Fruit fly (Drosophila melanogaster): Measurements from ENCODE around the gene Cpr78Cc.

DNA sequence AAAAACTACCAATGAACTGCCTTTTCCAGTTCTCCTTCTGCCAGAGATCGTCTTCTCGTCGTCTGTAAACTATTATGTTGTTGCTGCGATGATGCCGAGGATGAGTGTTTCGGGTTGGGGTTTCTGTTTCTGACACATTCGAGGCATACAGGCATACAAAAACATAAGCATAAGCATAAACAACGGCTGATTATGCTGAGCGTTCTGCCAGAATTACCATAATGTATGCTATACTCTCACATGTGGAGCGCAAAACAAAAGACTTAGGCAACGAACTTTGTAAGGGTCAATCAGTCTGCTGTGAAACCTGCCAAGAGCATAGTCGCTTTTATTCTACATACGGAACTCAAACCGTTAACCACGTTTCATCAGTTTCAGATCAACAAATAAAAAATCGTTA, 6.2 kb upstream of the Cpr78Cc start, which contains the start of gene Cpr78Cb:
- no peak for TF ChIP-seq CTCF (optimal IDR thresholded peaks at IDR 0.05)
- no peak for TF ChIP-seq CG8478 (optimal IDR thresholded peaks at IDR 0.05)
